Fruit fly (Drosophila melanogaster): ENCODE data around the gene CG31908.

dm6 chr2L:7007564-7007963, 19.6 kb downstream of the CG31908 start:
- TF ChIP-seq jim (GFP tag; optimal IDR thresholded peaks at IDR 0.05) (no peak), dmrt93B (GFP tag; optimal IDR thresholded peaks at IDR 0.05) (no peak), psq (GFP tag; optimal IDR thresholded peaks at IDR 0.05) (no peak), pan (optimal IDR thresholded peaks at IDR 0.05) (no peak), dl (GFP tag; optimal IDR thresholded peaks at IDR 0.05; ENCODE audit: insufficient read depth in 1 of 2, partially characterized antibody in 2 of 2) (no peak), rgr (GFP tag; optimal IDR thresholded peaks at IDR 0.05) (no peak), tai (GFP tag; optimal IDR thresholded peaks at IDR 0.05) (no peak), Dif (GFP tag; optimal IDR thresholded peaks at IDR 0.05; ENCODE audit: partially characterized antibody) (no peak), N (GFP tag; optimal IDR thresholded peaks at IDR 0.05) (no peak), usp (GFP tag; optimal IDR thresholded peaks at IDR 0.05) (no peak), CG32264 (GFP tag; optimal IDR thresholded peaks at IDR 0.05) (no peak), ey (GFP tag; optimal IDR thresholded peaks at IDR 0.05) (no peak)
